Fruit fly (Drosophila melanogaster) whole organism, wandering third instar larva: Measurements from ENCODE around the gene Saysd1.

Experiments
- Abd-B ChIP-seq: fragments of >200 bp; optimal IDR thresholded peaks from 2 replicates; lab custom pipeline; 2017; ENCODE audit warnings: missing biosample characterization, missing genetic modification characterization
- CG32264 ChIP-seq: fragments of 200-800 bp; sonication (Bioruptor generic); optimal IDR thresholded peaks from 2 replicates; lab custom pipeline; 2016; ENCODE audit warnings: missing biosample characterization, missing genetic modification characterization
- CG9705 ChIP-seq: fragments of 200-800 bp; sonication (Bioruptor generic); optimal IDR thresholded peaks from 2 replicates; lab custom pipeline; 2018; ENCODE audit warnings: missing biosample characterization, mild to moderate bottlenecking, missing genetic modification characterization
- CrebA ChIP-seq: fragments of 200-800 bp; sonication (Bioruptor generic); optimal IDR thresholded peaks from 2 replicates; lab custom pipeline; 2016; ENCODE audit warnings: missing biosample characterization, mild to moderate bottlenecking, missing genetic modification characterization, borderline replicate concordance
- Dfd ChIP-seq: fragments of >200 bp; optimal IDR thresholded peaks from 2 replicates; lab custom pipeline; 2017; ENCODE audit warnings: missing biosample characterization, missing genetic modification characterization
- Dif ChIP-seq: fragments of 200-275, 200-300 bp; sonication (Bioruptor generic); optimal IDR thresholded peaks from 2 replicates; lab custom pipeline; 2018; ENCODE audit warnings: missing biosample characterization, missing genetic modification characterization; ENCODE audit not compliant: partially characterized antibody
- GATAd ChIP-seq: sonication (Bioruptor generic); optimal IDR thresholded peaks from 2 replicates; lab custom pipeline; 2016; ENCODE audit warnings: missing biosample characterization, missing genetic modification characterization
- HLH106 ChIP-seq: fragments of 200-800 bp; optimal IDR thresholded peaks from 3 replicates; lab custom pipeline; 2019; ENCODE audit warnings: missing biosample characterization, mild to moderate bottlenecking, missing genetic modification characterization, moderate library complexity
- Hnf4 ChIP-seq: fragments of 200-800 bp; sonication (Bioruptor generic); optimal IDR thresholded peaks from 2 replicates; lab custom pipeline; 2016; ENCODE audit warnings: missing biosample characterization, mild to moderate bottlenecking, missing genetic modification characterization
- Hr78 ChIP-seq: fragments of >200 bp; optimal IDR thresholded peaks from 2 replicates; lab custom pipeline; 2017; ENCODE audit warnings: missing biosample characterization, missing genetic modification characterization
- Hr83 ChIP-seq: fragments of 200-300 bp; sonication (Bioruptor generic); optimal IDR thresholded peaks from 2 replicates; lab custom pipeline; 2016; ENCODE audit warnings: missing biosample characterization, mild to moderate bottlenecking, missing genetic modification characterization, moderate library complexity; ENCODE audit not compliant: poor library complexity, severe bottlenecking
- Jra ChIP-seq: sonication (Bioruptor generic); optimal IDR thresholded peaks from 2 replicates; lab custom pipeline; 2016; ENCODE audit warnings: missing biosample characterization, missing genetic modification characterization
- Mio ChIP-seq: sonication (Bioruptor generic); optimal IDR thresholded peaks from 2 replicates; lab custom pipeline; 2016; ENCODE audit warnings: missing biosample characterization, missing genetic modification characterization
- Myc ChIP-seq: fragments of >200 bp; optimal IDR thresholded peaks from 2 replicates; lab custom pipeline; 2017
- N ChIP-seq: fragments of >200 bp; optimal IDR thresholded peaks from 2 replicates; lab custom pipeline; 2018; ENCODE audit warnings: missing biosample characterization, missing external identifiers, missing genetic modification characterization
- OdsH ChIP-seq: fragments of 200-800 bp; sonication (Bioruptor generic); optimal IDR thresholded peaks from 2 replicates; lab custom pipeline; 2016; ENCODE audit warnings: missing biosample characterization, mild to moderate bottlenecking, missing genetic modification characterization
- Rel ChIP-seq, 2 experiments: fragments of 200-800 bp; sonication (Bioruptor generic) in 1 of 2; optimal IDR thresholded peaks; 2 replicates in 1 of 2; 3 replicates in 1 of 2; lab custom pipeline; 2016 to 2019; ENCODE audit warnings: mild to moderate bottlenecking in 2 of 2, missing biosample characterization in 2 of 2, missing genetic modification characterization in 2 of 2, moderate library complexity in 1 of 2
- Sp1 ChIP-seq: fragments of 200-800 bp; sonication (Bioruptor generic); optimal IDR thresholded peaks from 3 replicates; lab custom pipeline; 2019; ENCODE audit warnings: missing biosample characterization, mild to moderate bottlenecking, missing genetic modification characterization, moderate library complexity
- Vsx2 ChIP-seq: fragments of 200-300, 225-300 bp; sonication (Bioruptor generic); optimal IDR thresholded peaks from 2 replicates; lab custom pipeline; 2018; ENCODE audit warnings: missing biosample characterization, missing genetic modification characterization; ENCODE audit not compliant: partially characterized antibody
- br ChIP-seq: fragments of 200-800 bp; sonication (Bioruptor generic); optimal IDR thresholded peaks from 2 replicates; lab custom pipeline; 2016; ENCODE audit warnings: missing biosample characterization, missing genetic modification characterization
- brk ChIP-seq: fragments of 200-800 bp; sonication (Bioruptor generic); optimal IDR thresholded peaks from 2 replicates; lab custom pipeline; 2016; ENCODE audit warnings: missing biosample characterization, mild to moderate bottlenecking, missing genetic modification characterization
- dl ChIP-seq, 2 experiments: fragments of 175-275, 200-275 bp in 1 of 2; fragments of 200-275 bp in 1 of 2; sonication (Bioruptor generic); optimal IDR thresholded peaks; lab custom pipeline; 2018; ENCODE audit warnings: mild to moderate bottlenecking in 2 of 2, missing biosample characterization in 2 of 2, missing genetic modification characterization in 2 of 2, moderate library complexity in 2 of 2; ENCODE audit not compliant: partially characterized antibody in 2 of 2, insufficient read depth in 1 of 2
- dmrt93B ChIP-seq: fragments of 200-800 bp; sonication (Bioruptor generic); optimal IDR thresholded peaks from 2 replicates; lab custom pipeline; 2018; ENCODE audit warnings: missing biosample characterization, mild to moderate bottlenecking, missing genetic modification characterization
- dsf ChIP-seq: sonication (Bioruptor generic); optimal IDR thresholded peaks from 2 replicates; lab custom pipeline; 2016; ENCODE audit warnings: missing biosample characterization, missing genetic modification characterization, borderline replicate concordance
- ey ChIP-seq: fragments of 200-800 bp; sonication (Bioruptor generic); optimal IDR thresholded peaks from 2 replicates; lab custom pipeline; 2016; ENCODE audit warnings: missing biosample characterization, missing genetic modification characterization
- foxo ChIP-seq, 2 experiments: fragments of 200-800 bp; sonication (Bioruptor generic); optimal IDR thresholded peaks; 2 replicates in 1 of 2; 3 replicates in 1 of 2; lab custom pipeline; 2016 to 2017; ENCODE audit warnings: missing biosample characterization in 2 of 2, missing genetic modification characterization in 2 of 2
- fru ChIP-seq: fragments of 200-800 bp; sonication (Bioruptor generic); optimal IDR thresholded peaks from 3 replicates; lab custom pipeline; 2016; ENCODE audit warnings: missing biosample characterization, mild to moderate bottlenecking, missing genetic modification characterization
- h ChIP-seq: fragments of 200-800 bp; sonication (Bioruptor generic); optimal IDR thresholded peaks from 3 replicates; lab custom pipeline; 2016; ENCODE audit warnings: missing biosample characterization, mild to moderate bottlenecking, missing genetic modification characterization
- jim ChIP-seq: fragments of 175-275, 200-325 bp; sonication (Bioruptor generic); optimal IDR thresholded peaks from 2 replicates; lab custom pipeline; 2016; ENCODE audit warnings: missing biosample characterization, mild to moderate bottlenecking, missing genetic modification characterization
- lola ChIP-seq: fragments of >200 bp; optimal IDR thresholded peaks from 2 replicates; lab custom pipeline; 2017; ENCODE audit warnings: missing biosample characterization, missing genetic modification characterization
- pan ChIP-seq: fragments of >200 bp; optimal IDR thresholded peaks from 2 replicates; lab custom pipeline; 2017
- psq ChIP-seq: fragments of 200-800 bp; sonication (Bioruptor generic); optimal IDR thresholded peaks from 3 replicates; lab custom pipeline; 2017; ENCODE audit warnings: missing biosample characterization, mild to moderate bottlenecking, missing genetic modification characterization, moderate library complexity
- rgr ChIP-seq: fragments of 200-800 bp; sonication (Bioruptor generic); optimal IDR thresholded peaks from 3 replicates; lab custom pipeline; 2016; ENCODE audit warnings: missing biosample characterization, mild to moderate bottlenecking, missing genetic modification characterization
- sage ChIP-seq: fragments of 200-800 bp; sonication (Bioruptor generic); optimal IDR thresholded peaks from 2 replicates; lab custom pipeline; 2016; ENCODE audit warnings: missing biosample characterization, mild to moderate bottlenecking, missing genetic modification characterization
- sv ChIP-seq: fragments of 200-800 bp; sonication (Bioruptor generic); optimal IDR thresholded peaks from 3 replicates; lab custom pipeline; 2016; ENCODE audit warnings: missing biosample characterization, missing genetic modification characterization
- tai ChIP-seq: sonication (Bioruptor generic); optimal IDR thresholded peaks from 2 replicates; lab custom pipeline; 2016; ENCODE audit warnings: missing biosample characterization, missing genetic modification characterization
- usp ChIP-seq: fragments of >200 bp; optimal IDR thresholded peaks from 2 replicates; lab custom pipeline; 2017; ENCODE audit warnings: missing biosample characterization, missing genetic modification characterization
- woc ChIP-seq: sonication (Bioruptor generic); optimal IDR thresholded peaks from 2 replicates; lab custom pipeline; 2016; ENCODE audit warnings: missing biosample characterization, mild to moderate bottlenecking, missing genetic modification characterization

The Saysd1 gene

dm6 chr3R:25208767-25209075 is 6.3 kb downstream of the Saysd1 start:
- no peak for TF ChIP-seq tai (GFP tag; lab: Kevin White, UChicago)
- no peak for TF ChIP-seq Hnf4 (GFP tag; lab: Kevin White, UChicago)
- TF ChIP-seq dsf (GFP tag; lab: Kevin White, UChicago) = no peak
- no peak for TF ChIP-seq Sp1
- no peak for TF ChIP-seq Hr78 (GFP tag; lab: Kevin White, UChicago)
- no peak for TF ChIP-seq Hr83 (GFP tag; lab: Kevin White, UChicago)
- no peak for TF ChIP-seq psq (GFP tag; lab: Kevin White, UChicago)
- no peak for TF ChIP-seq sage (GFP tag; lab: Kevin White, UChicago)
- no peak for TF ChIP-seq Rel (GFP tag; optimal IDR thresholded peaks at IDR 0.05; lab: Kevin White, UChicago)
- no peak for TF ChIP-seq Rel (tag; optimal IDR thresholded peaks at IDR 0.05; lab: Kevin White, UChicago)
- TF ChIP-seq CG32264 (GFP tag; lab: Kevin White, UChicago) = no peak
- no peak for TF ChIP-seq pan (lab: Kevin White, UChicago)
- TF ChIP-seq Mio = no peak

dm6 chr3R:25208042-25208766 is 6.8 kb downstream of the Saysd1 start, which contains the start of gene Cad96Ca:
Cad96Ca (minus strand) TSS chr3R:25208283.
- peak; percentile 47 to 78 for TF ChIP-seq dl (GFP tag; optimal IDR thresholded peaks at IDR 0.05; lab: Kevin White, UChicago; ENCODE audit: insufficient read depth in 1 of 2, partially characterized antibody in 2 of 2)
- no peak for TF ChIP-seq dmrt93B (GFP tag; lab: Kevin White, UChicago)
- peak; percentile 89 for TF ChIP-seq Dif (GFP tag; lab: Kevin White, UChicago)
- TF ChIP-seq Vsx2 = peak; percentile 85
- TF ChIP-seq dsf (GFP tag; lab: Kevin White, UChicago) = no peak
- no peak for TF ChIP-seq N (GFP tag; lab: Kevin White, UChicago)
- TF ChIP-seq Hr78 (GFP tag; lab: Kevin White, UChicago) = no peak
- TF ChIP-seq Rel (GFP tag; optimal IDR thresholded peaks at IDR 0.05; lab: Kevin White, UChicago) = no peak
- TF ChIP-seq Rel (tag; optimal IDR thresholded peaks at IDR 0.05; lab: Kevin White, UChicago) = peak; percentile 71
- TF ChIP-seq Hr83 (GFP tag; lab: Kevin White, UChicago) = peak; percentile 21

dm6 chr3R:25207405-25208003 is 7.5 kb downstream of the Saysd1 start:
- no peak for TF ChIP-seq N (GFP tag; lab: Kevin White, UChicago)
- TF ChIP-seq Abd-B (GFP tag; lab: Kevin White, UChicago) = no peak
- TF ChIP-seq jim (GFP tag; lab: Kevin White, UChicago) = no peak
- peak; percentile 64 for TF ChIP-seq ey
- TF ChIP-seq lola = no peak
- TF ChIP-seq h (GFP tag; lab: Kevin White, UChicago) = peak; percentile 71
- no peak for TF ChIP-seq CG9705 (GFP tag; lab: Kevin White, UChicago)
- TF ChIP-seq dmrt93B (GFP tag; lab: Kevin White, UChicago) = peak; percentile 45
- peak; percentile 63 for TF ChIP-seq sv (GFP tag; lab: Kevin White, UChicago)
- TF ChIP-seq usp (GFP tag; lab: Kevin White, UChicago) = no peak
- no peak for TF ChIP-seq Hr83 (GFP tag; lab: Kevin White, UChicago)
- no peak for TF ChIP-seq Vsx2
- TF ChIP-seq CG32264 (GFP tag; lab: Kevin White, UChicago) = peak; percentile 4
- peak in 1 of 2 experiments; percentile 78 for TF ChIP-seq foxo (GFP tag; optimal IDR thresholded peaks at IDR 0.05; lab: Kevin White, UChicago)
- TF ChIP-seq rgr = peak; percentile 78
- peak; percentile 50 for TF ChIP-seq br (GFP tag; lab: Kevin White, UChicago)
- TF ChIP-seq Rel (GFP tag; optimal IDR thresholded peaks at IDR 0.05; lab: Kevin White, UChicago) = no peak
- no peak for TF ChIP-seq Rel (tag; optimal IDR thresholded peaks at IDR 0.05; lab: Kevin White, UChicago)
- no peak for TF ChIP-seq dsf (GFP tag; lab: Kevin White, UChicago)
- peak; percentile 75 for TF ChIP-seq fru (GFP tag; lab: Kevin White, UChicago)
- TF ChIP-seq OdsH = peak; percentile 75
- no peak for TF ChIP-seq Jra (GFP tag; lab: Kevin White, UChicago)
- TF ChIP-seq Hnf4 (GFP tag; lab: Kevin White, UChicago) = peak; percentile 63
- no peak for TF ChIP-seq pan (lab: Kevin White, UChicago)
- TF ChIP-seq Dif (GFP tag; lab: Kevin White, UChicago) = no peak
- TF ChIP-seq sage (GFP tag; lab: Kevin White, UChicago) = peak; percentile 38
- no peak for TF ChIP-seq Dfd (GFP tag; lab: Kevin White, UChicago)
- TF ChIP-seq dl (GFP tag; optimal IDR thresholded peaks at IDR 0.05; lab: Kevin White, UChicago; ENCODE audit: insufficient read depth in 1 of 2, partially characterized antibody in 2 of 2) = no peak
- no peak for TF ChIP-seq GATAd (GFP tag; lab: Kevin White, UChicago)
- peak; percentile 71 for TF ChIP-seq HLH106 (tag; lab: Kevin White, UChicago)
- TF ChIP-seq Hr78 (GFP tag; lab: Kevin White, UChicago) = no peak
- peak; percentile 15 for TF ChIP-seq brk (GFP tag; lab: Kevin White, UChicago)
- TF ChIP-seq Mio = no peak
- TF ChIP-seq Sp1 = peak; percentile 66
- TF ChIP-seq Myc (lab: Kevin White, UChicago) = no peak
- no peak for TF ChIP-seq CrebA (GFP tag; lab: Kevin White, UChicago)
- TF ChIP-seq woc = peak; percentile 43
- TF ChIP-seq psq (GFP tag; lab: Kevin White, UChicago) = peak; percentile 65
- peak; percentile 20 for TF ChIP-seq tai (GFP tag; lab: Kevin White, UChicago)
- TF ChIP-seq, all 38 proteins: peak for 18
